Worm (Caenorhabditis elegans) whole organism, L4 larva: ENCODE data around the gene htp-2.

Source experiments
- F44E2.7 ChIP-seq: fragments of 200-800 bp; sonication (Bioruptor generic); IDR thresholded peaks from 2 replicates; pipeline ENCODE4 v2.1.2; 2022; ENCODE audit warnings: missing genetic modification characterization, missing compliant biosample characterization
- T20F7.1 ChIP-seq: fragments of 200-800 bp; sonication (Bioruptor generic); optimal IDR thresholded peaks from 2 replicates; lab custom pipeline; 2018; ENCODE audit warnings: mild to moderate bottlenecking, missing genetic modification characterization, missing compliant biosample characterization
- T26A8.4 ChIP-seq: fragments of 200-800 bp; sonication (Bioruptor generic); IDR thresholded peaks from 2 replicates; pipeline ENCODE4 v1.3.6; 2022; ENCODE audit warnings: missing genetic modification characterization, missing compliant biosample characterization
- Y105C5A.15 ChIP-seq: fragments of 200-800 bp; sonication (Bioruptor generic); IDR thresholded peaks from 2 replicates; pipeline ENCODE4 v1.3.6; 2022; ENCODE audit warnings: missing genetic modification characterization, missing compliant biosample characterization
- Y48G9A.11 ChIP-seq: fragments of 200-800 bp; sonication (Bioruptor generic); IDR thresholded peaks from 2 replicates; pipeline ENCODE4 v1.3.6; 2022; ENCODE audit warnings: missing genetic modification reagents, missing genetic modification characterization, missing compliant biosample characterization
- Y5F2A.4 ChIP-seq: fragments of 200-800 bp; sonication (Bioruptor generic); optimal IDR thresholded peaks from 2 replicates; lab custom pipeline; 2018; ENCODE audit warnings: mild to moderate bottlenecking, missing genetic modification characterization, missing compliant biosample characterization
- aha-1 ChIP-seq: fragments of 150-350 bp; peaks from one replicate; lab custom pipeline; 2014; ENCODE audit warnings: missing biosample characterization, missing genetic modification characterization
- attf-4 ChIP-seq: sonication (generic microtip); optimal IDR thresholded peaks from 3 replicates; lab custom pipeline; 2017; ENCODE audit warnings: missing biosample characterization, missing genetic modification characterization
- ceh-82 ChIP-seq: sonication (generic microtip); optimal IDR thresholded peaks from 2 replicates; lab custom pipeline; 2017; ENCODE audit warnings: missing biosample characterization, missing genetic modification characterization
- ctbp-1 ChIP-seq: fragments of 200-800 bp; sonication (Bioruptor generic); IDR thresholded peaks from 2 replicates; pipeline ENCODE4 v1.3.6; 2022; ENCODE audit warnings: missing genetic modification reagents, missing genetic modification characterization, missing compliant biosample characterization
- duxl-1 ChIP-seq: sonication (generic microtip); optimal IDR thresholded peaks from 2 replicates; lab custom pipeline; 2016; ENCODE audit warnings: mild to moderate bottlenecking, missing genetic modification characterization, moderate library complexity, missing compliant biosample characterization; ENCODE audit not compliant: poor library complexity
- fkh-10 ChIP-seq: fragments of 150-350 bp; optimal IDR thresholded peaks from 2 replicates; lab custom pipeline; 2014; ENCODE audit warnings: missing biosample characterization, missing genetic modification reagents, missing genetic modification characterization
- fos-1 ChIP-seq: fragments of 150-350 bp; optimal IDR thresholded peaks from 2 replicates; lab custom pipeline; 2014; ENCODE audit warnings: missing biosample characterization, missing genetic modification characterization
- hlh-30 ChIP-seq: sonication (generic microtip); optimal IDR thresholded peaks from 2 replicates; lab custom pipeline; 2017; ENCODE audit warnings: antibody characterized with exemption, mild to moderate bottlenecking, missing genetic modification characterization, missing compliant biosample characterization; ENCODE audit not compliant: insufficient read depth
- lin-1 ChIP-seq: fragments of 200-800 bp; sonication (Bioruptor generic); IDR thresholded peaks from 2 replicates; pipeline ENCODE4 v1.3.6; 2022; ENCODE audit warnings: missing genetic modification reagents, missing genetic modification characterization, missing compliant biosample characterization
- lin-15B ChIP-seq: fragments of 150-350 bp; sonication (generic microtip); optimal IDR thresholded peaks from 3 replicates; lab custom pipeline; 2014; ENCODE audit warnings: missing biosample characterization, missing genetic modification characterization
- lin-29 ChIP-seq: fragments of 200-800 bp; sonication (Bioruptor generic); IDR thresholded peaks from 2 replicates; pipeline ENCODE4 v1.3.6; 2022; ENCODE audit warnings: missing genetic modification reagents, missing genetic modification characterization, missing compliant biosample characterization
- lin-38 ChIP-seq: fragments of 200-800 bp; sonication (Bioruptor generic); IDR thresholded peaks from 2 replicates; pipeline ENCODE4 v1.3.6; 2022; ENCODE audit warnings: missing genetic modification reagents, missing genetic modification characterization, missing compliant biosample characterization
- lin-39 ChIP-seq: fragments of 150-350 bp; optimal IDR thresholded peaks from 2 replicates; lab custom pipeline; 2014; ENCODE audit warnings: missing biosample characterization, missing genetic modification reagents, missing genetic modification characterization
- lir-3 ChIP-seq: sonication (generic microtip); optimal IDR thresholded peaks from 2 replicates; lab custom pipeline; 2016; ENCODE audit warnings: mild to moderate bottlenecking, missing genetic modification characterization, missing compliant biosample characterization
- madf-5 ChIP-seq, 2 experiments: fragments of 200-800 bp; sonication (Bioruptor generic); IDR thresholded peaks; 2 replicates each; pipeline ENCODE4 v1.3.6; 2022; ENCODE audit warnings: missing compliant biosample characterization in 2 of 2, missing genetic modification characterization in 2 of 2
- mes-2 ChIP-seq: sonication (generic microtip); optimal IDR thresholded peaks from 2 replicates; lab custom pipeline; 2016; ENCODE audit warnings: missing genotype, mild to moderate bottlenecking, missing genetic modification characterization, missing compliant biosample characterization; ENCODE audit not compliant: poor library complexity, severe bottlenecking
- mxl-3 ChIP-seq: fragments of 200-800 bp; sonication (Bioruptor generic); optimal IDR thresholded peaks from 2 replicates; lab custom pipeline; 2018; ENCODE audit warnings: mild to moderate bottlenecking, missing genetic modification characterization, missing compliant biosample characterization
- nhr-11 ChIP-seq: fragments of 150-350 bp; optimal IDR thresholded peaks from 2 replicates; lab custom pipeline; 2014; ENCODE audit warnings: missing biosample characterization, missing genetic modification characterization
- nhr-76 ChIP-seq: fragments of 150-350 bp; optimal IDR thresholded peaks from 2 replicates; lab custom pipeline; 2014; ENCODE audit warnings: missing biosample characterization, missing genetic modification characterization
- nhr-77 ChIP-seq: fragments of 150-350 bp; optimal IDR thresholded peaks from 2 replicates; lab custom pipeline; 2014; ENCODE audit warnings: missing biosample characterization, missing genetic modification characterization
- pha-4 ChIP-seq, 2 experiments: fragments of 150-350 bp in 1 of 2; fragments of 200-800 bp in 1 of 2; sonication (Bioruptor generic) in 1 of 2; IDR thresholded peaks in 1 of 2; optimal IDR thresholded peaks in 1 of 2; 2 replicates each; pipeline versions ENCODE4 v1.3.6 to Lab custom; 2014 to 2022; ENCODE audit warnings: missing genetic modification characterization in 2 of 2, missing genetic modification reagents in 2 of 2, missing biosample characterization in 1 of 2, missing compliant biosample characterization in 1 of 2
- pqm-1 ChIP-seq: sonication (generic microtip); optimal IDR thresholded peaks from 2 replicates; lab custom pipeline; 2017; ENCODE audit warnings: missing biosample characterization, missing genetic modification characterization
- rbr-2 ChIP-seq: sonication (generic microtip); optimal IDR thresholded peaks from 2 replicates; lab custom pipeline; 2016; ENCODE audit warnings: missing genotype, missing genetic modification characterization, missing compliant biosample characterization
- set-16 ChIP-seq: fragments of 200-800 bp; sonication (Bioruptor generic); IDR thresholded peaks from 2 replicates; pipeline ENCODE4 v1.3.6; 2022; ENCODE audit warnings: missing genetic modification reagents, missing genetic modification characterization, missing compliant biosample characterization
- snpc-1.2 ChIP-seq: fragments of 200-800 bp; sonication (Bioruptor generic); IDR thresholded peaks from 2 replicates; pipeline ENCODE4 v1.3.6; 2022; ENCODE audit warnings: missing genetic modification reagents, missing genetic modification characterization, missing compliant biosample characterization
- snpc-4 ChIP-seq: fragments of 150-350 bp; optimal IDR thresholded peaks from 2 replicates; lab custom pipeline; 2014; ENCODE audit warnings: missing biosample characterization, missing genetic modification characterization
- spr-1 ChIP-seq: sonication (generic microtip); optimal IDR thresholded peaks from 2 replicates; lab custom pipeline; 2016; ENCODE audit warnings: mild to moderate bottlenecking, missing genetic modification characterization, missing compliant biosample characterization
- tra-1 ChIP-seq: fragments of 200-800 bp; sonication (Bioruptor generic); IDR thresholded peaks from 2 replicates; pipeline ENCODE4 v1.3.6; 2022; ENCODE audit warnings: missing genetic modification reagents, missing genetic modification characterization, missing compliant biosample characterization
- unc-62 ChIP-seq, 3 experiments: fragments of 150-350 bp in 1 of 3; sonication (generic microtip); optimal IDR thresholded peaks in 2 of 3; peaks in 1 of 3; 1 replicate in 1 of 3; 2 replicates in 2 of 3; lab custom pipeline; 2014 to 2017; ENCODE audit warnings: missing biosample characterization in 3 of 3, missing genetic modification characterization in 3 of 3, missing genetic modification reagents in 3 of 3, missing genotype in 1 of 3
- zfp-3 ChIP-seq: fragments of 200-800 bp; sonication (Bioruptor generic); conservative IDR thresholded peaks from 2 replicates; pipeline ENCODE4 v1.3.6; 2022; ENCODE audit warnings: missing genetic modification reagents, missing genetic modification characterization, missing compliant biosample characterization

Gene htp-2

ce11 chrIV:6395190-6395589 lies 24.1 kb upstream of the htp-2 start:
- TF ChIP-seq lin-15B (tag; lab: Kevin White, UChicago): no peak
- peak; percentile 27 for TF ChIP-seq fkh-10

ce11 chrIV:6402386-6402905 lies 16.9 kb upstream of the htp-2 start, which contains the start of gene sfrp-1:
Gene sfrp-1, minus strand, starts transcription at chrIV:6402436.
- TF ChIP-seq ctbp-1 (GFP tag; lab: Robert Waterston, UW) (no peak), zfp-3 (no peak), Y5F2A.4 (GFP tag; lab: Kevin White, UChicago) (no peak), T26A8.4 (no peak), rbr-2 (tag; lab: Kevin White, UChicago) (no peak), attf-4 (no peak), ceh-82 (no peak), duxl-1 (tag; lab: Kevin White, UChicago) (no peak), lin-1 (GFP tag; lab: Robert Waterston, UW) (no peak), set-16 (GFP tag; lab: Robert Waterston, UW) (no peak), fos-1 (tag; lab: Kevin White, UChicago) (no peak)

ce11 chrIV:6403399-6403798 lies 15.9 kb upstream of the htp-2 start:
- TF ChIP-seq unc-62 (GFP tag; optimal IDR thresholded peaks at IDR 0.05 in 1 of 2; lab: Kevin White, UChicago) (no peak), unc-62 (tag; optimal IDR thresholded peaks at IDR 0.05; lab: Kevin White, UChicago) (no peak), snpc-1.2 (GFP tag; lab: Robert Waterston, UW) (no peak), nhr-76 (tag; lab: Kevin White, UChicago) (no peak), fkh-10 (no peak), tra-1 (GFP tag; lab: Robert Waterston, UW) (no peak), aha-1 (no peak), lir-3 (tag; lab: Kevin White, UChicago) (no peak), nhr-11 (tag; lab: Kevin White, UChicago) (no peak), T20F7.1 (GFP tag; lab: Kevin White, UChicago) (no peak), madf-5 (GFP tag; IDR thresholded peaks at IDR 0.05; lab: Robert Waterston, UW) (no peak), lin-38 (no peak), spr-1 (no peak), nhr-77 (tag; lab: Kevin White, UChicago) (no peak)

- TF ChIP-seq F44E2.7 (GFP tag; lab: Robert Waterston, UW): no peak
- no peak for TF ChIP-seq lir-3 (tag; lab: Kevin White, UChicago)
- TF ChIP-seq lin-29: no peak
- TF ChIP-seq lin-38: no peak
- TF ChIP-seq mxl-3 (GFP tag; lab: Kevin White, UChicago): no peak
- no peak for TF ChIP-seq hlh-30 (tag; lab: Kevin White, UChicago)
- no peak for TF ChIP-seq Y48G9A.11 (GFP tag; lab: Robert Waterston, UW)
Observed at ce11 chrIV:6404871-6405270, 14.5 kb upstream of the htp-2 start, which contains the start of gene srv-13. Gene srv-13, plus strand, starts transcription at chrIV:6405171.

- TF ChIP-seq snpc-4 (tag; lab: Kevin White, UChicago) (no peak), lin-1 (GFP tag; lab: Robert Waterston, UW) (no peak), pha-4 (GFP tag; IDR thresholded peaks at IDR 0.05; lab: Robert Waterston, UW) (no peak), pha-4 (tag; optimal IDR thresholded peaks at IDR 0.05; lab: Kevin White, UChicago) (no peak), F44E2.7 (GFP tag; lab: Robert Waterston, UW) (no peak), Y105C5A.15 (GFP tag; lab: Robert Waterston, UW) (no peak), set-16 (GFP tag; lab: Robert Waterston, UW) (no peak), lin-39 (tag; lab: Kevin White, UChicago) (no peak), mes-2 (no peak), fos-1 (tag; lab: Kevin White, UChicago) (no peak), pqm-1 (no peak), attf-4 (no peak)
Observed at ce11 chrIV:6413482-6413881, 5.8 kb upstream of the htp-2 start, which contains the start of gene nlp-71. Gene nlp-71, minus strand, starts transcription at chrIV:6413582.
